Worm (Caenorhabditis elegans) whole organism, early embryonic: ENCODE measurements around the gene T27A1.3.

Source experiments
- ama-1 ChIP-seq: fragments of 150-350 bp; optimal IDR thresholded peaks from 2 replicates; lab custom pipeline; 2014
- ceh-13 ChIP-seq: fragments of 200-800 bp; sonication (Bioruptor generic); optimal IDR thresholded peaks from 2 replicates; lab custom pipeline; 2018; ENCODE audit warnings: mild to moderate bottlenecking, missing genetic modification characterization, missing compliant biosample characterization
- ceh-36 ChIP-seq: sonication (generic microtip); optimal IDR thresholded peaks from 2 replicates; lab custom pipeline; 2016; ENCODE audit warnings: missing genetic modification characterization, inconsistent platforms, missing compliant biosample characterization
- flt-1 ChIP-seq: fragments of 200-800 bp; sonication (Bioruptor generic); IDR thresholded peaks from 2 replicates; pipeline ENCODE4 v1.3.6; 2022; ENCODE audit warnings: missing genetic modification characterization, missing compliant biosample characterization
- hmbx-1 ChIP-seq: sonication (generic microtip); optimal IDR thresholded peaks from 2 replicates; lab custom pipeline; 2016; ENCODE audit warnings: mild to moderate bottlenecking, missing genetic modification characterization, missing compliant biosample characterization
- hnd-1 ChIP-seq: sonication (generic microtip); optimal IDR thresholded peaks from 2 replicates; lab custom pipeline; 2016; ENCODE audit warnings: missing genetic modification characterization, missing compliant biosample characterization
- pes-1 ChIP-seq: fragments of 200-800 bp; sonication (Bioruptor generic); IDR thresholded peaks from 2 replicates; pipeline ENCODE4 v1.3.6; 2022; ENCODE audit warnings: missing genetic modification reagents, missing genetic modification characterization, missing compliant biosample characterization
- scrt-1 ChIP-seq: fragments of 200-800 bp; sonication (Bioruptor generic); IDR thresholded peaks from 2 replicates; pipeline ENCODE4 v1.3.6; 2022; ENCODE audit warnings: missing genetic modification characterization, missing compliant biosample characterization
- tbx-37 ChIP-seq: fragments of 200-800 bp; sonication (Bioruptor generic); conservative IDR thresholded peaks from 2 replicates; pipeline ENCODE4 v1.3.6; 2022; ENCODE audit warnings: missing genetic modification reagents, missing genetic modification characterization, missing compliant biosample characterization
- tra-4 ChIP-seq: sonication (generic microtip); optimal IDR thresholded peaks from 2 replicates; lab custom pipeline; 2017; ENCODE audit warnings: missing genetic modification characterization, missing compliant biosample characterization

DNA sequence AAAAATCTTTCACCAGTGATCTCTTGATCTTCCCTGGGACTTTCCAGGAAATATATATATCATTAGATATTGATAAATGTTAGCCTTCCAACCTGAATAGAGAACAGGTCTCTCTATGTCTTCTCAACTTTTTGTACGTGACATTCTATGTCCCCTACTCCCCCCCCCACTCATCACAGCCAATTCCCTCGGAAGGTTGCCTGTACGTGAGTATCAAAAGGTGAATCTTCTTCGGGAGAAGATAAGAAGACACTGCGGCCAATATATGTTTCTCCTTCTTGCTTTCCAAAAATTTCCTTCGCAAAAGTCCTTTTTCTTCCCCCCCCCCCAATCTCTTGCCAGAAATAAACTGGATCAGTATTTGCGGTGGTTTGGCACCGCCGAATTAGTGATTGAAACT is 7.1 kb downstream of the T27A1.3 start:
- TF ChIP-seq flt-1 (GFP tag; lab: Robert Waterston, UW): no peak
- TF ChIP-seq ceh-13 (GFP tag; lab: Kevin White, UChicago): no peak
- TF ChIP-seq hnd-1: no peak
- TF ChIP-seq scrt-1: no peak
- TF ChIP-seq ama-1 (lab: Kevin White, UChicago): no peak
- no peak for TF ChIP-seq hmbx-1 (tag; lab: Kevin White, UChicago)
- TF ChIP-seq ceh-36 (tag; lab: Kevin White, UChicago): no peak
- TF ChIP-seq tra-4: no peak
- TF ChIP-seq tbx-37 (GFP tag; lab: Robert Waterston, UW): no peak
- no peak for TF ChIP-seq pes-1
